Fruit fly (Drosophila melanogaster) Kc167 (cell line): Measurements from ENCODE around the gene Gr64a.

Experiments
- Myc ChIP-seq: fragments of >200 bp; optimal IDR thresholded peaks from 2 replicates; lab custom pipeline; 2017; ENCODE audit warnings: missing external identifiers
- h ChIP-seq: fragments of >200 bp; optimal IDR thresholded peaks from 3 replicates; lab custom pipeline; 2018; ENCODE audit warnings: missing external identifiers
- psq ChIP-seq: fragments of >200 bp; optimal IDR thresholded peaks from 2 replicates; lab custom pipeline; 2017; ENCODE audit warnings: missing external identifiers
- ttk ChIP-seq: sonication (Bioruptor generic); optimal IDR thresholded peaks from 2 replicates; lab custom pipeline; 2017; ENCODE audit warnings: missing external identifiers

DNA sequence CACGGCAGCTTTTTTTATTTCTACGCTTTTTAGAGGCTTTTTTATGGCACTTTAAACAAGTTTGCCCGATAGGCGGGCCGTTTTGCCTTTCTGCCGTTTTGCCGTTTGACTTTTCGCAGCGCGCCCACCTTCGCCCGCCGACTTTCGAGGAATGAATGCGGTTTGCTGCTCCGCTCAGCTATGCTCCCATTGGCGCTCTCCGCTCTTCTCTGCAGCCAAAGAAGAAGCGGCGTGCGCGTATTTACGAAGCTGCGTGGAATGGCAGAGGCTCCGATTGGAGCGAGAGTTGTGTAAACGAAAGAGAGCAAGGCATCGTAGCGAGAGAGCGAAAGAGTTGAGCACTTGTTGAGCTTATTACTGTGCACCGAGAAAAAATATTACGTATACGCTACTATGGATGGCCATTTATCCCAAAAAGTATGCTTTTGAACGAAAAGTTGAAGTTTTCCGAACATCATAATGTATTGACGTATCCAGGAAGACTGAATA, 45.0 kb downstream of the Gr64a start, which contains the start of gene wit:
- TF ChIP-seq h (lab: Kevin White, UChicago) (no peak), Myc (lab: Kevin White, UChicago) (no peak), ttk (lab: Kevin White, UChicago) (no peak), psq (lab: Kevin White, UChicago) (no peak)
